ENCODE assay signal across 2 fruit fly cellular contexts in genomic region chr3R:8329628-8330027, dm6.
TF ChIP-seq lines count a peak whose summit lies in the region.

No protein-coding gene starts in this region.

TF ChIP-seq in whole organism, prepupa, 60 proteins besides CTCF, POLR2A, EP300 and RAD21:
- TF ChIP-seq salr (GFP tag; optimal IDR thresholded peaks at IDR 0.05; lab: Kevin White, UChicago) (no peak), svp (GFP tag; lab: Kevin White, UChicago) (peak; percentile 99), dsx (GFP tag; optimal IDR thresholded peaks at IDR 0.05; lab: Kevin White, UChicago; ENCODE audit: poor library complexity, severe bottlenecking) (peak; percentile 54)

TF ChIP-seq in whole organism, pupa, 21 proteins besides CTCF, POLR2A, EP300 and RAD21:
- TF ChIP-seq EcR (GFP tag; optimal IDR thresholded peaks at IDR 0.05; lab: Kevin White, UChicago) (peak; percentile 16), CG10348 (GFP tag; IDR thresholded peaks at IDR 0.05; lab: Robert Waterston, UW) (no peak), Pif1B (GFP tag; optimal IDR thresholded peaks at IDR 0.05; lab: Kevin White, UChicago) (no peak), CG8301 (tag; optimal IDR thresholded peaks at IDR 0.05; lab: Kevin White, UChicago) (no peak), CG14655 (GFP tag; optimal IDR thresholded peaks at IDR 0.05; lab: Kevin White, UChicago) (no peak), CG4496 (GFP tag; IDR thresholded peaks at IDR 0.05; lab: Robert Waterston, UW) (no peak), fd96Ca (GFP tag; IDR thresholded peaks at IDR 0.05; lab: Robert Waterston, UW) (no peak)
